Worm (Caenorhabditis elegans) whole organism, L4 larva: ENCODE measurements around the gene C08B6.5.

Source experiments
- Y75B8A.6 ChIP-seq: fragments of 200-800 bp; sonication (Bioruptor generic); IDR thresholded peaks from 2 replicates; pipeline ENCODE4 v1.3.6; 2022; ENCODE audit warnings: missing genetic modification reagents, missing genetic modification characterization, missing compliant biosample characterization
- mxl-3 ChIP-seq: fragments of 200-800 bp; sonication (Bioruptor generic); optimal IDR thresholded peaks from 2 replicates; lab custom pipeline; 2018; ENCODE audit warnings: mild to moderate bottlenecking, missing genetic modification characterization, missing compliant biosample characterization
- nhr-237 ChIP-seq: sonication (generic microtip); optimal IDR thresholded peaks from 2 replicates; lab custom pipeline; 2017; ENCODE audit warnings: missing biosample characterization, missing genetic modification characterization
- nhr-28 ChIP-seq: fragments of 150-350 bp; optimal IDR thresholded peaks from 2 replicates; lab custom pipeline; 2014; ENCODE audit warnings: missing biosample characterization, missing genetic modification characterization
- rbr-2 ChIP-seq: sonication (generic microtip); optimal IDR thresholded peaks from 2 replicates; lab custom pipeline; 2016; ENCODE audit warnings: missing genotype, missing genetic modification characterization, missing compliant biosample characterization
- sdz-12 ChIP-seq: fragments of 200-800 bp; sonication (Bioruptor generic); optimal IDR thresholded peaks from 2 replicates; lab custom pipeline; 2018; ENCODE audit warnings: mild to moderate bottlenecking, missing genetic modification characterization, missing compliant biosample characterization
- snpc-4 ChIP-seq: fragments of 150-350 bp; optimal IDR thresholded peaks from 2 replicates; lab custom pipeline; 2014; ENCODE audit warnings: missing biosample characterization, missing genetic modification characterization

ce11 chrV:10090461-10090860 is 27.1 kb upstream of the C08B6.5 start, which contains the start of gene R04B5.7:
- TF ChIP-seq sdz-12 (no peak), snpc-4 (no peak), nhr-28 (tag; lab: Kevin White, UChicago) (no peak), Y75B8A.6 (no peak), mxl-3 (no peak), nhr-237 (no peak), rbr-2 (tag; lab: Kevin White, UChicago) (no peak)
